Fruit fly (Drosophila melanogaster) whole organism, adult: ENCODE results near the gene CG13708.

Experiments
- Clk ChIP-seq: fragments of 200-800 bp; sonication (Bioruptor generic); optimal IDR thresholded peaks from 2 replicates; lab custom pipeline; 2017; ENCODE audit warnings: missing biosample characterization, missing genetic modification characterization
- Mnt ChIP-seq: fragments of 200-800 bp; sonication (Bioruptor generic); optimal IDR thresholded peaks from 2 replicates; lab custom pipeline; 2016; ENCODE audit warnings: missing biosample characterization, mild to moderate bottlenecking, missing genetic modification characterization
- cic ChIP-seq: fragments of 200-800 bp; sonication (Bioruptor generic); optimal IDR thresholded peaks from 2 replicates; lab custom pipeline; 2017; ENCODE audit warnings: missing biosample characterization, mild to moderate bottlenecking, missing genetic modification characterization, moderate library complexity

dm6 chr3L:4852411-4853050, 19.1 kb upstream of the CG13708 start, which contains the start of gene CG32237:
- no peak for TF ChIP-seq cic
- no peak for TF ChIP-seq Mnt (GFP tag; lab: Kevin White, UChicago)
- no peak for TF ChIP-seq Clk (GFP tag; lab: Kevin White, UChicago)
